Fruit fly (Drosophila melanogaster) whole organism, embryonic: ENCODE results near the gene Tom40.
A peak's percentile ranks its signal among the peaks of the same experiment; 100 is the strongest.

ENCODE experiments used
- Aef1 ChIP-seq: fragments of 200-800 bp; sonication (Bioruptor generic); IDR thresholded peaks from 3 replicates; pipeline ENCODE4 v1.3.6; 2022; ENCODE audit warnings: missing biosample characterization, missing genetic modification characterization
- CG10147 ChIP-seq: fragments of 200-800 bp; sonication (Bioruptor generic); optimal IDR thresholded peaks from 2 replicates; lab custom pipeline; 2019; ENCODE audit warnings: missing biosample characterization, mild to moderate bottlenecking, missing genetic modification characterization, moderate library complexity
- CG10959 ChIP-seq: fragments of 200-800 bp; sonication (Bioruptor generic); IDR thresholded peaks from 2 replicates; pipeline ENCODE4 v1.3.6; 2022; ENCODE audit warnings: missing biosample characterization, missing genetic modification characterization
- CG11247 ChIP-seq: fragments of 200-800 bp; sonication (Bioruptor generic); IDR thresholded peaks from 2 replicates; pipeline ENCODE4 v1.3.6; 2022; ENCODE audit warnings: missing biosample characterization, missing genetic modification characterization
- CG12155 ChIP-seq: fragments of 200-800 bp; sonication (Bioruptor generic); optimal IDR thresholded peaks from 3 replicates; lab custom pipeline; 2016; ENCODE audit warnings: missing biosample characterization, missing genetic modification characterization
- CG12236 ChIP-seq: fragments of 200-800 bp; sonication (Bioruptor generic); optimal IDR thresholded peaks from 2 replicates; lab custom pipeline; 2016; ENCODE audit warnings: missing biosample characterization, missing genetic modification characterization
- CG12744 ChIP-seq: fragments of 200-800 bp; sonication (Bioruptor generic); optimal IDR thresholded peaks from 2 replicates; lab custom pipeline; 2016; ENCODE audit warnings: missing biosample characterization, missing genetic modification characterization
- CG12769 ChIP-seq: fragments of 200-800 bp; sonication (Bioruptor generic); optimal IDR thresholded peaks from 2 replicates; lab custom pipeline; 2019; ENCODE audit warnings: missing biosample characterization, mild to moderate bottlenecking, missing genetic modification characterization, moderate library complexity
- CG16779 ChIP-seq: fragments of 200-800 bp; sonication (Bioruptor generic); IDR thresholded peaks from 2 replicates; pipeline ENCODE4 v1.3.6; 2022; ENCODE audit warnings: missing biosample characterization, missing genetic modification characterization
- CG17328 ChIP-seq: fragments of 200-800 bp; sonication (Bioruptor generic); IDR thresholded peaks from 2 replicates; pipeline ENCODE4 v1.3.6; 2022; ENCODE audit warnings: missing biosample characterization, missing genetic modification characterization
- CG17385 ChIP-seq: fragments of 200-800 bp; sonication (Bioruptor generic); optimal IDR thresholded peaks from 3 replicates; lab custom pipeline; 2018; ENCODE audit warnings: missing biosample characterization, mild to moderate bottlenecking, missing genetic modification characterization
- CG17612 ChIP-seq: fragments of 200-800 bp; sonication (Bioruptor generic); IDR thresholded peaks from 2 replicates; pipeline ENCODE4 v1.3.6; 2022; ENCODE audit warnings: missing biosample characterization, missing genetic modification characterization
- CG18619 ChIP-seq: fragments of 200-800 bp; sonication (Bioruptor generic); optimal IDR thresholded peaks from 3 replicates; lab custom pipeline; 2017; ENCODE audit warnings: missing biosample characterization, mild to moderate bottlenecking, missing genetic modification characterization
- CG31365 ChIP-seq: fragments of 200-800 bp; sonication (Bioruptor generic); optimal IDR thresholded peaks from 2 replicates; lab custom pipeline; 2018; ENCODE audit warnings: missing biosample characterization, mild to moderate bottlenecking, missing genetic modification characterization
- CG3163 ChIP-seq: fragments of 200-800 bp; sonication (Bioruptor generic); optimal IDR thresholded peaks from 3 replicates; lab custom pipeline; 2016; ENCODE audit warnings: missing biosample characterization, missing genetic modification characterization
- CG6254 ChIP-seq: fragments of 200-800 bp; sonication (Bioruptor generic); optimal IDR thresholded peaks from 3 replicates; lab custom pipeline; 2017; ENCODE audit warnings: mild to moderate bottlenecking, missing biosample characterization, missing genetic modification reagents, missing genetic modification characterization
- CG6689 ChIP-seq: fragments of 200-800 bp; sonication (Bioruptor generic); IDR thresholded peaks from 2 replicates; pipeline ENCODE4 v1.3.6; 2022; ENCODE audit warnings: missing biosample characterization, missing genetic modification characterization
- CG8478 ChIP-seq: fragments of >200 bp; optimal IDR thresholded peaks from 2 replicates; lab custom pipeline; 2018
- CG9437 ChIP-seq: fragments of 200-800 bp; sonication (Bioruptor generic); optimal IDR thresholded peaks from 2 replicates; lab custom pipeline; 2018; ENCODE audit warnings: missing biosample characterization, mild to moderate bottlenecking, missing genetic modification characterization
- Deaf1 ChIP-seq: fragments of 200-800 bp; optimal IDR thresholded peaks from 3 replicates; lab custom pipeline; 2019; ENCODE audit warnings: missing biosample characterization, mild to moderate bottlenecking, missing genetic modification characterization, moderate library complexity
- Drgx ChIP-seq: fragments of 200-800 bp; sonication (Bioruptor generic); IDR thresholded peaks from 2 replicates; pipeline ENCODE4 v1.3.6; 2022; ENCODE audit warnings: missing biosample characterization, missing genetic modification characterization
- Ets65A ChIP-seq: fragments of 200-800 bp; sonication (Bioruptor generic); peaks from one replicate; lab custom pipeline; 2016; ENCODE audit warnings: missing biosample characterization, missing genetic modification characterization
- Lhr ChIP-seq: fragments of 200-800 bp; sonication (Bioruptor generic); optimal IDR thresholded peaks from 3 replicates; lab custom pipeline; 2017; ENCODE audit warnings: mild to moderate bottlenecking, missing biosample characterization, missing genetic modification reagents, missing genetic modification characterization
- MBD-R2 ChIP-seq: fragments of 200-800 bp; sonication (Bioruptor generic); IDR thresholded peaks from 2 replicates; pipeline ENCODE4 v1.3.6; 2022; ENCODE audit warnings: missing biosample characterization, missing genetic modification characterization
- Med ChIP-seq: fragments of 200-800 bp; sonication (Bioruptor generic); peaks from one replicate; lab custom pipeline; 2016; ENCODE audit warnings: missing biosample characterization, missing genetic modification characterization, mild to moderate bottlenecking, inconsistent platforms, moderate library complexity
- Optix ChIP-seq: fragments of 200-800 bp; sonication (Bioruptor generic); IDR thresholded peaks from 3 replicates; pipeline ENCODE4 v1.3.6; 2022; ENCODE audit warnings: missing biosample characterization, missing genetic modification characterization
- Trl ChIP-seq, 3 experiments: fragments of >200 bp in 2 of 3; fragments of 200-800 bp in 1 of 3; sonication (Bioruptor generic) in 1 of 3; optimal IDR thresholded peaks; 2 replicates in 1 of 3; 3 replicates in 2 of 3; lab custom pipeline; 2016 to 2017; ENCODE audit warnings: missing biosample characterization in 1 of 3, missing genetic modification characterization in 1 of 3
- YL-1 ChIP-seq: fragments of 200-800 bp; sonication (Bioruptor generic); optimal IDR thresholded peaks from 3 replicates; lab custom pipeline; 2017; ENCODE audit warnings: missing biosample characterization, mild to moderate bottlenecking, missing genetic modification characterization
- ac ChIP-seq: fragments of 200-800 bp; sonication (Bioruptor generic); optimal IDR thresholded peaks from 3 replicates; lab custom pipeline; 2017; ENCODE audit warnings: missing biosample characterization, mild to moderate bottlenecking, missing genetic modification characterization
- al ChIP-seq: fragments of 200-800 bp; sonication (Bioruptor generic); IDR thresholded peaks from 2 replicates; pipeline ENCODE4 v1.3.6; 2022; ENCODE audit warnings: missing biosample characterization, missing genetic modification characterization
- aop ChIP-seq: fragments of 200-800 bp; sonication (Bioruptor generic); IDR thresholded peaks from 2 replicates; pipeline ENCODE4 v1.3.6; 2022; ENCODE audit warnings: missing biosample characterization, missing genetic modification characterization
- br ChIP-seq: fragments of >200 bp; optimal IDR thresholded peaks from 2 replicates; lab custom pipeline; 2017
- cg ChIP-seq: fragments of 200-800 bp; sonication (Bioruptor generic); optimal IDR thresholded peaks from 3 replicates; lab custom pipeline; 2019; ENCODE audit warnings: missing biosample characterization, mild to moderate bottlenecking, missing genetic modification characterization, moderate library complexity
- chm ChIP-seq: fragments of 200-800 bp; sonication (Bioruptor generic); IDR thresholded peaks from 2 replicates; pipeline ENCODE4 v1.3.6; 2022; ENCODE audit warnings: missing biosample characterization, missing genetic modification characterization
- chn ChIP-seq: fragments of 200-800 bp; sonication (Bioruptor generic); optimal IDR thresholded peaks from 2 replicates; lab custom pipeline; 2016; ENCODE audit warnings: missing biosample characterization, missing genetic modification characterization
- corto ChIP-seq: fragments of 200-800 bp; sonication (Bioruptor generic); optimal IDR thresholded peaks from 2 replicates; lab custom pipeline; 2016; ENCODE audit warnings: missing biosample characterization, mild to moderate bottlenecking, missing genetic modification characterization, moderate library complexity
- crol ChIP-seq: fragments of 200-800 bp; sonication (Bioruptor generic); IDR thresholded peaks from 2 replicates; pipeline ENCODE4 v1.3.6; 2022; ENCODE audit warnings: missing biosample characterization, missing genetic modification characterization
- cwo ChIP-seq: fragments of 200-800 bp; sonication (Bioruptor generic); optimal IDR thresholded peaks from 3 replicates; lab custom pipeline; 2017; ENCODE audit warnings: missing biosample characterization, missing genetic modification characterization, mild to moderate bottlenecking, moderate library complexity, missing genetic modification reagents
- disco-r ChIP-seq: fragments of 200-800 bp; sonication (Bioruptor generic); optimal IDR thresholded peaks from 2 replicates; lab custom pipeline; 2016; ENCODE audit warnings: missing biosample characterization, missing genetic modification characterization
- ems ChIP-seq: fragments of 200-800 bp; sonication (Bioruptor generic); optimal IDR thresholded peaks from 3 replicates; lab custom pipeline; 2016; ENCODE audit warnings: missing biosample characterization, missing genetic modification characterization
- fd102C ChIP-seq: fragments of 200-800 bp; sonication (Bioruptor generic); optimal IDR thresholded peaks from 2 replicates; lab custom pipeline; 2018; ENCODE audit warnings: missing biosample characterization, mild to moderate bottlenecking, missing genetic modification characterization, moderate library complexity
- gfzf ChIP-seq: fragments of 200-800 bp; sonication (Bioruptor generic); optimal IDR thresholded peaks from 2 replicates; lab custom pipeline; 2016; ENCODE audit warnings: missing biosample characterization, mild to moderate bottlenecking, missing genetic modification characterization, moderate library complexity
- nau ChIP-seq: fragments of 200-800 bp; sonication (Bioruptor generic); optimal IDR thresholded peaks from 3 replicates; lab custom pipeline; 2017; ENCODE audit warnings: missing biosample characterization, mild to moderate bottlenecking, missing genetic modification characterization, missing genetic modification reagents
- otp ChIP-seq: fragments of 200-800 bp; sonication (Bioruptor generic); IDR thresholded peaks from 3 replicates; pipeline ENCODE4, ENCODE4 v1.3.6; 2022; ENCODE audit warnings: missing biosample characterization, missing genetic modification characterization
- phol ChIP-seq: fragments of 200-800 bp; sonication (Bioruptor generic); optimal IDR thresholded peaks from 3 replicates; lab custom pipeline; 2018; ENCODE audit warnings: missing biosample characterization, mild to moderate bottlenecking, missing genetic modification characterization, moderate library complexity
- seq ChIP-seq: fragments of 200-800 bp; sonication (Bioruptor generic); IDR thresholded peaks from 2 replicates; pipeline ENCODE4 v1.3.6; 2022; ENCODE audit warnings: missing biosample characterization, missing genetic modification characterization
- sisA ChIP-seq: fragments of 200-800 bp; sonication (Bioruptor generic); IDR thresholded peaks from 2 replicates; pipeline ENCODE4 v1.3.6; 2022; ENCODE audit warnings: missing biosample characterization, missing genetic modification characterization
- sna ChIP-seq: fragments of 200-800 bp; sonication (Bioruptor generic); IDR thresholded peaks from 2 replicates; pipeline ENCODE4 v1.3.6; 2022; ENCODE audit warnings: missing biosample characterization, missing genetic modification characterization; ENCODE audit not compliant: partially characterized antibody
- unpg ChIP-seq: fragments of 200-800 bp; sonication (Bioruptor generic); optimal IDR thresholded peaks from 3 replicates; lab custom pipeline; 2018; ENCODE audit warnings: missing biosample characterization, mild to moderate bottlenecking, missing genetic modification characterization, moderate library complexity
- usp ChIP-seq: fragments of >200 bp; optimal IDR thresholded peaks from 2 replicates; lab custom pipeline; 2017; ENCODE audit warnings: missing biosample characterization, missing genetic modification characterization
- vfl ChIP-seq: fragments of 200-800 bp; sonication (Bioruptor generic); optimal IDR thresholded peaks from 2 replicates; lab custom pipeline; 2016; ENCODE audit warnings: missing biosample characterization, missing genetic modification characterization

Gene Tom40

DNA sequence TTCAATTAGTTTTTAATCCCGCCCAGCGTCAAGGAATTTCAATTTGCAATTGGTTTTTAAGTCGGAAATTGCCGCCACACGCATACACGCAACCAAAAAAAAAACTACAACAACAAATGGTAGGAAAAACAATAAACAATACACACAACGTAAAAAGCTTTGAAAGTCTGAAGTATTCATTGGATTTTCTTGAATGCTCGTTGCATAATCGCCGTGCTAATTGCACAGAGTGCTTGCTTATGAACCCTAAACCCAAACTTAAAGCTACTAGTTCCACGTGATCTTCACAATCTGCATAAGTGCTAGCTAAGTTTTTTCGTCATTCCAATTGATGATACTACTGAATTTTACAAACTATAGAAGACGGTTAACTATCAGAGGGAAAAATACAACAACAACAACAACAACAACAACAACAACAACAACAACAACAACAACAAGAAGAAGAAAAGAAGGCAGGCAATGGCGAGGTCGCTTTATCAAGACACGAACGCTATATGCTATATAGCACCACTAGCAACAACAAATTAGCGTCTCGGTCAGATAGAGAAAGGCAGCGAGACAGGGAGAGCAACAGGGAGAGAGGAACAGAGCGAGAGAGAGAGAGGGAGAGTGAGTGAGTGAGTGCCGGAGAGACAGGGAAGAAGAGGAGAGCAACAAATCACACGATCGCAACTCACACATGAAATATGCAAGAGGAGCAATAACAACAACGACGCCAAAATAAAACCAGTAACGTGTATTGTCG is 34.4 kb upstream of the Tom40 start (continued):
- TF ChIP-seq br (no peak), CG11247 (GFP tag; lab: Robert Waterston, UW) (no peak), CG12744 (GFP tag; lab: Kevin White, UChicago) (no peak), CG31365 (tag; lab: Kevin White, UChicago) (no peak), Med (GFP tag; lab: Kevin White, UChicago) (peak; percentile 77), CG17328 (GFP tag; lab: Robert Waterston, UW) (0 out of 2 replicates have a peak, but pooled peaks have one; percentile 39), CG17612 (GFP tag; lab: Robert Waterston, UW) (no peak), CG10147 (GFP tag; lab: Kevin White, UChicago) (no peak), Deaf1 (tag; lab: Kevin White, UChicago) (peak; percentile 30), CG3163 (peak; percentile 34), CG6254 (no peak), CG6689 (no peak), fd102C (GFP tag; lab: Kevin White, UChicago) (no peak), Lhr (GFP tag; lab: Kevin White, UChicago) (no peak), cwo (GFP tag; lab: Kevin White, UChicago) (no peak), chm (GFP tag; lab: Robert Waterston, UW) (peak; percentile 29; the same call in 1 of the 2 replicates), gfzf (GFP tag; lab: Kevin White, UChicago) (no peak), phol (tag; lab: Kevin White, UChicago) (no peak), CG16779 (GFP tag; lab: Robert Waterston, UW) (no peak), Drgx (GFP tag; lab: Robert Waterston, UW) (peak; percentile 35), ems (GFP tag; lab: Kevin White, UChicago) (no peak), CG18619 (GFP tag; lab: Kevin White, UChicago) (no peak), disco-r (GFP tag; lab: Kevin White, UChicago) (no peak), unpg (no peak), crol (GFP tag; lab: Robert Waterston, UW) (peak; percentile 72), otp (GFP tag; lab: Robert Waterston, UW) (0 out of 3 replicates have a peak, but pooled peaks have one; percentile 23), nau (no peak), al (GFP tag; lab: Robert Waterston, UW) (0 out of 2 replicates have a peak, but pooled peaks have one; percentile 15), Aef1 (GFP tag; lab: Robert Waterston, UW) (peak; percentile 33; the same call in 1 of the 3 replicates), aop (no peak), CG12769 (tag; lab: Kevin White, UChicago) (peak; percentile 95), Ets65A (no peak), Optix (GFP tag; lab: Robert Waterston, UW) (0 out of 3 replicates have a peak, but pooled peaks have one; percentile 26), CG8478 (lab: Kevin White, UChicago) (no peak), ac (GFP tag; lab: Kevin White, UChicago) (no peak), CG12236 (GFP tag; lab: Kevin White, UChicago) (no peak), CG10959 (GFP tag; lab: Robert Waterston, UW) (no peak), sisA (GFP tag; lab: Robert Waterston, UW) (no peak), CG17385 (GFP tag; lab: Kevin White, UChicago) (peak; percentile 88), CG9437 (no peak), seq (no peak), CG12155 (GFP tag; lab: Kevin White, UChicago) (no peak), MBD-R2 (no peak), Trl (optimal IDR thresholded peaks at IDR 0.05; lab: Kevin White, UChicago) (peak; percentile 94 to 95), Trl (GFP tag; optimal IDR thresholded peaks at IDR 0.05; lab: Kevin White, UChicago) (no peak), vfl (GFP tag; lab: Kevin White, UChicago) (no peak), corto (GFP tag; lab: Kevin White, UChicago) (no peak), YL-1 (GFP tag; lab: Kevin White, UChicago) (no peak), usp (no peak), chn (GFP tag; lab: Kevin White, UChicago) (no peak), sna (GFP tag; lab: Robert Waterston, UW) (no peak), cg (GFP tag; lab: Kevin White, UChicago) (peak; percentile 56)
